Fruit fly (Drosophila melanogaster) whole organism, embryonic: ENCODE measurements around the gene Sam-S.

Source experiments
- BEAF-32 ChIP-seq: fragments of 200-800 bp; sonication (Bioruptor generic); optimal IDR thresholded peaks from 3 replicates; lab custom pipeline; 2017; ENCODE audit warnings: missing biosample characterization, missing genetic modification characterization, mild to moderate bottlenecking, moderate library complexity, missing genetic modification reagents
- CG10209 ChIP-seq: fragments of 200-800 bp; sonication (Bioruptor generic); optimal IDR thresholded peaks from 3 replicates; lab custom pipeline; 2017; ENCODE audit warnings: missing biosample characterization, mild to moderate bottlenecking, missing genetic modification characterization, missing genetic modification reagents
- CG10321 ChIP-seq: fragments of 200-800 bp; sonication (Bioruptor generic); IDR thresholded peaks from 2 replicates; pipeline ENCODE4 v1.3.6; 2022; ENCODE audit warnings: missing biosample characterization, missing genetic modification characterization
- CG10366 ChIP-seq: fragments of 200-800 bp; sonication (Bioruptor generic); IDR thresholded peaks from 2 replicates; pipeline ENCODE4 v1.3.6; 2022; ENCODE audit warnings: missing biosample characterization, missing genetic modification characterization
- CG11696 ChIP-seq: fragments of 200-800 bp; sonication (Bioruptor generic); IDR thresholded peaks from 2 replicates; pipeline ENCODE4 v1.3.6; 2022; ENCODE audit warnings: missing biosample characterization, missing genetic modification characterization
- CG13123 ChIP-seq: fragments of 200-800 bp; sonication (Bioruptor generic); optimal IDR thresholded peaks from 2 replicates; lab custom pipeline; 2016; ENCODE audit warnings: missing biosample characterization, missing genetic modification characterization
- CG16779 ChIP-seq: fragments of 200-800 bp; sonication (Bioruptor generic); IDR thresholded peaks from 2 replicates; pipeline ENCODE4 v1.3.6; 2022; ENCODE audit warnings: missing biosample characterization, missing genetic modification characterization
- CG1832 ChIP-seq: fragments of 200-800 bp; sonication (Bioruptor generic); optimal IDR thresholded peaks from 2 replicates; lab custom pipeline; 2017; ENCODE audit warnings: missing biosample characterization, mild to moderate bottlenecking, missing genetic modification characterization, inconsistent platforms
- CG18599 ChIP-seq: fragments of 200-800 bp; sonication (Bioruptor generic); optimal IDR thresholded peaks from 3 replicates; lab custom pipeline; 2017; ENCODE audit warnings: missing biosample characterization, missing genetic modification characterization, mild to moderate bottlenecking, moderate library complexity, missing genetic modification reagents
- CG33557 ChIP-seq: fragments of 200-800 bp; sonication (Bioruptor generic); optimal IDR thresholded peaks from 2 replicates; lab custom pipeline; 2019; ENCODE audit warnings: missing biosample characterization, mild to moderate bottlenecking, missing genetic modification characterization, moderate library complexity
- CG6175 ChIP-seq: fragments of 200-800 bp; sonication (Bioruptor generic); IDR thresholded peaks from 3 replicates; pipeline ENCODE4 v1.3.6; 2022; ENCODE audit warnings: missing biosample characterization, missing genetic modification characterization
- CG6765 ChIP-seq: fragments of 200-800 bp; sonication (Bioruptor generic); optimal IDR thresholded peaks from 3 replicates; lab custom pipeline; 2017; ENCODE audit warnings: missing biosample characterization, mild to moderate bottlenecking, missing genetic modification characterization
- CG7271 ChIP-seq: fragments of 200-800 bp; sonication (Bioruptor generic); optimal IDR thresholded peaks from 2 replicates; lab custom pipeline; 2018; ENCODE audit warnings: missing biosample characterization, mild to moderate bottlenecking, missing genetic modification characterization, moderate library complexity
- Dek ChIP-seq: fragments of 200-800 bp; sonication (Bioruptor generic); optimal IDR thresholded peaks from 3 replicates; lab custom pipeline; 2019; ENCODE audit warnings: missing biosample characterization, mild to moderate bottlenecking, missing genetic modification characterization, moderate library complexity
- Fer3 ChIP-seq: fragments of 200-800 bp; sonication (Bioruptor generic); optimal IDR thresholded peaks from 2 replicates; lab custom pipeline; 2018; ENCODE audit warnings: missing biosample characterization, mild to moderate bottlenecking, missing genetic modification characterization, moderate library complexity
- HLH54F ChIP-seq: fragments of 200-800 bp; sonication (Bioruptor generic); optimal IDR thresholded peaks from 3 replicates; lab custom pipeline; 2016; ENCODE audit warnings: missing biosample characterization, missing genetic modification characterization
- HmgZ ChIP-seq: fragments of 200-800 bp; sonication (Bioruptor generic); optimal IDR thresholded peaks from 2 replicates; lab custom pipeline; 2018; ENCODE audit warnings: missing biosample characterization, mild to moderate bottlenecking, missing genetic modification characterization
- Hr39 ChIP-seq: fragments of >200 bp; optimal IDR thresholded peaks from 2 replicates; lab custom pipeline; 2017
- NC2β ChIP-seq: fragments of 200-800 bp; sonication (Bioruptor generic); optimal IDR thresholded peaks from 2 replicates; lab custom pipeline; 2016; ENCODE audit warnings: missing biosample characterization, missing genetic modification characterization
- Nf-YB ChIP-seq: fragments of 200-800 bp; sonication (Bioruptor generic); optimal IDR thresholded peaks from 3 replicates; lab custom pipeline; 2019; ENCODE audit warnings: missing biosample characterization, mild to moderate bottlenecking, missing genetic modification characterization, moderate library complexity
- Opbp ChIP-seq: fragments of 200-800 bp; sonication (Bioruptor generic); IDR thresholded peaks from 3 replicates; pipeline ENCODE4 v1.3.6; 2022; ENCODE audit warnings: missing biosample characterization, missing genetic modification characterization; ENCODE audit not compliant: partially characterized antibody
- Sox100B ChIP-seq: fragments of 200-800 bp; sonication (Bioruptor generic); optimal IDR thresholded peaks from 3 replicates; lab custom pipeline; 2018; ENCODE audit warnings: missing biosample characterization, mild to moderate bottlenecking, missing genetic modification characterization
- TFAM ChIP-seq: fragments of 200-800 bp; sonication (Bioruptor generic); optimal IDR thresholded peaks from 2 replicates; lab custom pipeline; 2017; ENCODE audit warnings: missing biosample characterization, missing genetic modification characterization, inconsistent platforms
- ac ChIP-seq: fragments of 200-800 bp; sonication (Bioruptor generic); optimal IDR thresholded peaks from 3 replicates; lab custom pipeline; 2017; ENCODE audit warnings: missing biosample characterization, mild to moderate bottlenecking, missing genetic modification characterization
- aop ChIP-seq: fragments of 200-800 bp; sonication (Bioruptor generic); IDR thresholded peaks from 2 replicates; pipeline ENCODE4 v1.3.6; 2022; ENCODE audit warnings: missing biosample characterization, missing genetic modification characterization
- bcd ChIP-seq: fragments of 200-800 bp; sonication (Bioruptor generic); optimal IDR thresholded peaks from 2 replicates; lab custom pipeline; 2017; ENCODE audit warnings: missing biosample characterization, mild to moderate bottlenecking, missing genetic modification characterization
- corto ChIP-seq: fragments of 200-800 bp; sonication (Bioruptor generic); optimal IDR thresholded peaks from 2 replicates; lab custom pipeline; 2016; ENCODE audit warnings: missing biosample characterization, mild to moderate bottlenecking, missing genetic modification characterization, moderate library complexity
- danr ChIP-seq: fragments of 200-800 bp; sonication (Bioruptor generic); IDR thresholded peaks from 2 replicates; pipeline ENCODE4 v1.3.6; 2022; ENCODE audit warnings: missing biosample characterization, missing genetic modification characterization
- dpn ChIP-seq, 2 experiments: fragments of 200-800 bp; sonication (Bioruptor generic); optimal IDR thresholded peaks; 3 replicates each; lab custom pipeline; 2016; ENCODE audit warnings: missing biosample characterization in 2 of 2, missing genetic modification characterization in 2 of 2
- ems ChIP-seq: fragments of 200-800 bp; sonication (Bioruptor generic); optimal IDR thresholded peaks from 3 replicates; lab custom pipeline; 2016; ENCODE audit warnings: missing biosample characterization, missing genetic modification characterization
- en ChIP-seq: fragments of 200-800 bp; sonication (Bioruptor generic); optimal IDR thresholded peaks from 2 replicates; lab custom pipeline; 2016; ENCODE audit warnings: missing biosample characterization, missing genetic modification characterization
- fd3F ChIP-seq: fragments of 200-800 bp; sonication (Bioruptor generic); optimal IDR thresholded peaks from 2 replicates; lab custom pipeline; 2018; ENCODE audit warnings: missing biosample characterization, mild to moderate bottlenecking, missing genetic modification characterization, moderate library complexity
- ftz-f1 ChIP-seq: fragments of 200-800 bp; sonication (Bioruptor generic); optimal IDR thresholded peaks from 2 replicates; lab custom pipeline; 2016; ENCODE audit warnings: missing biosample characterization, missing genetic modification characterization
- gro ChIP-seq: fragments of 200-800 bp; sonication (Bioruptor generic); optimal IDR thresholded peaks from 2 replicates; lab custom pipeline; 2016; ENCODE audit warnings: missing biosample characterization, missing genetic modification characterization
- ind ChIP-seq: fragments of 200-800 bp; sonication (Bioruptor generic); optimal IDR thresholded peaks from 3 replicates; lab custom pipeline; 2016; ENCODE audit warnings: missing biosample characterization, missing genetic modification characterization
- insv ChIP-seq, 2 experiments: fragments of 200-800 bp; sonication (Bioruptor generic); optimal IDR thresholded peaks; 3 replicates each; lab custom pipeline; 2016 to 2018; ENCODE audit warnings: missing biosample characterization in 2 of 2, missing genetic modification characterization in 2 of 2
- mld ChIP-seq: fragments of 200-800 bp; sonication (Bioruptor generic); IDR thresholded peaks from 3 replicates; pipeline ENCODE4 v1.3.6; 2022; ENCODE audit warnings: missing biosample characterization, missing genetic modification characterization; ENCODE audit not compliant: partially characterized antibody
- nmo ChIP-seq: fragments of 200-800 bp; sonication (Bioruptor generic); optimal IDR thresholded peaks from 2 replicates; lab custom pipeline; 2018; ENCODE audit warnings: missing biosample characterization, mild to moderate bottlenecking, missing genetic modification characterization, moderate library complexity
- org-1 ChIP-seq: fragments of 200-800 bp; sonication (Bioruptor generic); optimal IDR thresholded peaks from 2 replicates; lab custom pipeline; 2017; ENCODE audit warnings: missing biosample characterization, missing genetic modification characterization
- salm ChIP-seq: fragments of 200-800 bp; sonication (Bioruptor generic); optimal IDR thresholded peaks from 2 replicates; lab custom pipeline; 2018; ENCODE audit warnings: missing biosample characterization, mild to moderate bottlenecking, missing genetic modification characterization
- sc ChIP-seq, 3 experiments: fragments of >200 bp in 2 of 3; fragments of 200-800 bp in 1 of 3; sonication (Bioruptor generic) in 1 of 3; optimal IDR thresholded peaks; 2 replicates in 2 of 3; 3 replicates in 1 of 3; lab custom pipeline; 2017; ENCODE audit warnings: mild to moderate bottlenecking in 1 of 3, missing biosample characterization in 1 of 3, missing genetic modification characterization in 1 of 3, missing genetic modification reagents in 1 of 3
- sisA ChIP-seq: fragments of 200-800 bp; sonication (Bioruptor generic); IDR thresholded peaks from 2 replicates; pipeline ENCODE4 v1.3.6; 2022; ENCODE audit warnings: missing biosample characterization, missing genetic modification characterization
- sr ChIP-seq: fragments of 200-800 bp; sonication (Bioruptor generic); IDR thresholded peaks from 3 replicates; pipeline ENCODE4 v1.3.6; 2022; ENCODE audit warnings: missing biosample characterization, missing genetic modification characterization
- ssp ChIP-seq: fragments of 200-800 bp; sonication (Bioruptor generic); IDR thresholded peaks from 2 replicates; pipeline ENCODE4 v1.3.6; 2022; ENCODE audit warnings: missing biosample characterization, missing genetic modification characterization
- stwl ChIP-seq: fragments of 200-800 bp; sonication (Bioruptor generic); optimal IDR thresholded peaks from 3 replicates; lab custom pipeline; 2018; ENCODE audit warnings: missing biosample characterization, mild to moderate bottlenecking, missing genetic modification characterization, moderate library complexity
- tll ChIP-seq, 2 experiments: fragments of 200-800 bp in 1 of 2; fragments of >200 bp in 1 of 2; sonication (Bioruptor generic) in 1 of 2; optimal IDR thresholded peaks; 2 replicates each; lab custom pipeline; 2017 to 2019; ENCODE audit warnings: missing biosample characterization in 2 of 2, missing genetic modification characterization in 2 of 2, mild to moderate bottlenecking in 1 of 2, moderate library complexity in 1 of 2
- toy ChIP-seq: fragments of 200-800 bp; sonication (Bioruptor generic); IDR thresholded peaks from 2 replicates; pipeline ENCODE4 v1.3.6; 2022; ENCODE audit warnings: missing biosample characterization, missing genetic modification characterization
- twi ChIP-seq: fragments of 200-800 bp; optimal IDR thresholded peaks from 2 replicates; lab custom pipeline; 2019; ENCODE audit warnings: missing biosample characterization, mild to moderate bottlenecking, missing genetic modification characterization, moderate library complexity

Sam-S gene

dm6 chr2L:107476-108436, 1.1 kb downstream of the Sam-S start (continued):
- no peak for TF ChIP-seq CG10366 (GFP tag; lab: Robert Waterston, UW)
- no peak for TF ChIP-seq Fer3 (tag; lab: Kevin White, UChicago)
- TF ChIP-seq HLH54F (GFP tag; lab: Kevin White, UChicago) = no peak
- TF ChIP-seq corto (GFP tag; lab: Kevin White, UChicago) = no peak
- TF ChIP-seq CG33557 (GFP tag; lab: Kevin White, UChicago) = no peak
- TF ChIP-seq stwl (tag; lab: Kevin White, UChicago) = peak; percentile 46
- no peak for TF ChIP-seq nmo (GFP tag; lab: Kevin White, UChicago)
- TF ChIP-seq danr (GFP tag; lab: Robert Waterston, UW) = no peak
- no peak for TF ChIP-seq sisA
- no peak for TF ChIP-seq CG11696 (GFP tag; lab: Robert Waterston, UW)
- no peak for TF ChIP-seq mld (GFP tag; lab: Robert Waterston, UW)
- TF ChIP-seq NC2β (GFP tag; lab: Kevin White, UChicago) = no peak
- TF ChIP-seq fd3F (GFP tag; lab: Kevin White, UChicago) = no peak
- TF ChIP-seq CG18599 (GFP tag; lab: Kevin White, UChicago) = peak; percentile 54
- no peak for TF ChIP-seq org-1
- TF ChIP-seq Opbp (GFP tag; lab: Robert Waterston, UW) = no peak
- TF ChIP-seq gro = no peak
- TF ChIP-seq salm (tag; lab: Kevin White, UChicago) = peak; percentile 8
- TF ChIP-seq HmgZ (tag; lab: Kevin White, UChicago) = no peak
- TF ChIP-seq en = peak; percentile 32
- TF ChIP-seq twi (tag; lab: Kevin White, UChicago) = no peak
- TF ChIP-seq toy = no peak
- no peak for TF ChIP-seq ac (GFP tag; lab: Kevin White, UChicago)
- TF ChIP-seq tll (GFP tag; optimal IDR thresholded peaks at IDR 0.05; lab: Kevin White, UChicago) = no peak
- TF ChIP-seq sc (optimal IDR thresholded peaks at IDR 0.05; lab: Kevin White, UChicago) = no peak
- no peak for TF ChIP-seq sc (GFP tag; optimal IDR thresholded peaks at IDR 0.05; lab: Kevin White, UChicago)
- TF ChIP-seq BEAF-32 = peak; percentile 17
- TF ChIP-seq sr (GFP tag; lab: Robert Waterston, UW) = no peak
- TF ChIP-seq CG6765 (GFP tag; lab: Kevin White, UChicago) = peak; percentile 71
- no peak for TF ChIP-seq insv (GFP tag; optimal IDR thresholded peaks at IDR 0.05; lab: Kevin White, UChicago)
- no peak for TF ChIP-seq CG7271
- TF ChIP-seq CG16779 (GFP tag; lab: Robert Waterston, UW) = no peak
- peak; percentile 24; the same call in 1 of the 3 replicates for TF ChIP-seq CG6175 (GFP tag; lab: Robert Waterston, UW)
- no peak for TF ChIP-seq Nf-YB
- no peak for TF ChIP-seq ems (GFP tag; lab: Kevin White, UChicago)
- TF ChIP-seq ind = no peak
- no peak for TF ChIP-seq TFAM (GFP tag; lab: Kevin White, UChicago)
- TF ChIP-seq CG10209 (GFP tag; lab: Kevin White, UChicago) = no peak
- no peak for TF ChIP-seq bcd
- no peak for TF ChIP-seq aop (GFP tag; lab: Robert Waterston, UW)
- no peak for TF ChIP-seq Sox100B (GFP tag; lab: Kevin White, UChicago)
- no peak for TF ChIP-seq CG1832 (GFP tag; lab: Kevin White, UChicago)
- TF ChIP-seq CG10321 (GFP tag; lab: Robert Waterston, UW) = no peak
- no peak for TF ChIP-seq dpn (GFP tag; optimal IDR thresholded peaks at IDR 0.05; lab: Kevin White, UChicago)
- TF ChIP-seq ssp = no peak
- peak; percentile 9 for TF ChIP-seq ftz-f1 (GFP tag; lab: Kevin White, UChicago)
- TF ChIP-seq Hr39 = no peak
- peak; percentile 10 for TF ChIP-seq Dek (tag; lab: Kevin White, UChicago)
- TF ChIP-seq CG13123 (GFP tag; lab: Kevin White, UChicago) = no peak
